Worm (Caenorhabditis elegans) whole organism, early embryonic: ENCODE data around the gene srj-14.

ENCODE experiments used
- B0310.2 ChIP-seq: sonication (generic microtip); optimal IDR thresholded peaks from 2 replicates; lab custom pipeline; 2016; ENCODE audit warnings: mild to moderate bottlenecking, missing genetic modification characterization, missing compliant biosample characterization
- F13C5.2 ChIP-seq: sonication (generic microtip); optimal IDR thresholded peaks from 2 replicates; lab custom pipeline; 2017; ENCODE audit warnings: mild to moderate bottlenecking, missing genetic modification characterization, inconsistent platforms, missing compliant biosample characterization
- aly-1 ChIP-seq: sonication (generic microtip); optimal IDR thresholded peaks from 2 replicates; lab custom pipeline; 2016; ENCODE audit warnings: missing genetic modification characterization, missing compliant biosample characterization
- ama-1 ChIP-seq: fragments of 150-350 bp; optimal IDR thresholded peaks from 2 replicates; lab custom pipeline; 2014
- ceh-13 ChIP-seq: fragments of 200-800 bp; sonication (Bioruptor generic); optimal IDR thresholded peaks from 2 replicates; lab custom pipeline; 2018; ENCODE audit warnings: mild to moderate bottlenecking, missing genetic modification characterization, missing compliant biosample characterization
- ceh-36 ChIP-seq: sonication (generic microtip); optimal IDR thresholded peaks from 2 replicates; lab custom pipeline; 2016; ENCODE audit warnings: missing genetic modification characterization, inconsistent platforms, missing compliant biosample characterization
- ets-7 ChIP-seq: sonication (generic microtip); optimal IDR thresholded peaks from 2 replicates; lab custom pipeline; 2016; ENCODE audit warnings: missing genotype, missing genetic modification characterization, missing compliant biosample characterization
- flt-1 ChIP-seq: fragments of 200-800 bp; sonication (Bioruptor generic); IDR thresholded peaks from 2 replicates; pipeline ENCODE4 v1.3.6; 2022; ENCODE audit warnings: missing genetic modification characterization, missing compliant biosample characterization
- hmbx-1 ChIP-seq: sonication (generic microtip); optimal IDR thresholded peaks from 2 replicates; lab custom pipeline; 2016; ENCODE audit warnings: mild to moderate bottlenecking, missing genetic modification characterization, missing compliant biosample characterization
- hmg-4 ChIP-seq: fragments of 200-800 bp; sonication (Bioruptor generic); optimal IDR thresholded peaks from 2 replicates; lab custom pipeline; 2018; ENCODE audit warnings: mild to moderate bottlenecking, missing genetic modification characterization, missing compliant biosample characterization
- hnd-1 ChIP-seq: sonication (generic microtip); optimal IDR thresholded peaks from 2 replicates; lab custom pipeline; 2016; ENCODE audit warnings: missing genetic modification characterization, missing compliant biosample characterization
- pes-1 ChIP-seq: fragments of 200-800 bp; sonication (Bioruptor generic); IDR thresholded peaks from 2 replicates; pipeline ENCODE4 v1.3.6; 2022; ENCODE audit warnings: missing genetic modification reagents, missing genetic modification characterization, missing compliant biosample characterization
- scrt-1 ChIP-seq: fragments of 200-800 bp; sonication (Bioruptor generic); IDR thresholded peaks from 2 replicates; pipeline ENCODE4 v1.3.6; 2022; ENCODE audit warnings: missing genetic modification characterization, missing compliant biosample characterization
- sea-1 ChIP-seq: fragments of 200-800 bp; sonication (Bioruptor generic); conservative IDR thresholded peaks from 2 replicates; pipeline ENCODE4 v1.3.6; 2022; ENCODE audit warnings: missing genetic modification characterization, missing compliant biosample characterization
- tbx-11 ChIP-seq: fragments of 200-800 bp; sonication (Bioruptor generic); IDR thresholded peaks from 2 replicates; pipeline ENCODE4 v1.3.6; 2022; ENCODE audit warnings: missing genetic modification characterization, missing compliant biosample characterization
- tbx-37 ChIP-seq: fragments of 200-800 bp; sonication (Bioruptor generic); conservative IDR thresholded peaks from 2 replicates; pipeline ENCODE4 v1.3.6; 2022; ENCODE audit warnings: missing genetic modification reagents, missing genetic modification characterization, missing compliant biosample characterization
- tra-4 ChIP-seq: sonication (generic microtip); optimal IDR thresholded peaks from 2 replicates; lab custom pipeline; 2017; ENCODE audit warnings: missing genetic modification characterization, missing compliant biosample characterization

srj-14 gene

DNA sequence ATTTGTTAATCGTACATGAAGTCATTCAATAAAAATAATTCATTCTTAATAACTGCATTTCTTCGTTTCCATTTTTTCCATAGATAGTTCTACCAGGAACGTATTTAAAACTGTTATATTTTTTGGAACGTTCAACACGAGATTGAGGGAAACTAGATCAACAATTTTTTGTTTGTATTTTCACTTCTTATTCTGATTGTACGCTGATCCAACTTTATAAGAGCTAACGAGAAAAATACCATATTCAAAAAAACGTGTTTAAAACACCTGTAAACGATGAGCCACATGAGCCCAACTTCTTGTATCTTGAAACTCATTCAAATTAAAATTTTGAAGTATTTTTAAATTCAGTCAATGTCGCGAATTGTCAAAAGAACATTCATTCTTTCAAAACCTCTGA is 47.1 kb downstream of the srj-14 start:
- TF ChIP-seq sea-1, result no peak
- TF ChIP-seq tbx-37, result no peak
- no peak for TF ChIP-seq flt-1 (GFP tag; lab: Robert Waterston, UW)
- no peak for TF ChIP-seq ets-7 (tag; lab: Kevin White, UChicago)
- TF ChIP-seq scrt-1 (GFP tag; lab: Robert Waterston, UW), result no peak
- TF ChIP-seq F13C5.2 (tag; lab: Kevin White, UChicago), result no peak
- no peak for TF ChIP-seq pes-1 (GFP tag; lab: Robert Waterston, UW)
- TF ChIP-seq tbx-11 (GFP tag; lab: Robert Waterston, UW), result no peak
- no peak for TF ChIP-seq ceh-13 (GFP tag; lab: Kevin White, UChicago)
- no peak for TF ChIP-seq B0310.2 (tag; lab: Kevin White, UChicago)
- no peak for TF ChIP-seq ama-1
- no peak for TF ChIP-seq tra-4 (tag; lab: Kevin White, UChicago)
- TF ChIP-seq aly-1, result no peak
- TF ChIP-seq hmbx-1 (tag; lab: Kevin White, UChicago), result no peak
- TF ChIP-seq ceh-36 (tag; lab: Kevin White, UChicago), result no peak
- no peak for TF ChIP-seq hmg-4 (GFP tag; lab: Kevin White, UChicago)
- TF ChIP-seq hnd-1 (tag; lab: Kevin White, UChicago), result no peak

DNA sequence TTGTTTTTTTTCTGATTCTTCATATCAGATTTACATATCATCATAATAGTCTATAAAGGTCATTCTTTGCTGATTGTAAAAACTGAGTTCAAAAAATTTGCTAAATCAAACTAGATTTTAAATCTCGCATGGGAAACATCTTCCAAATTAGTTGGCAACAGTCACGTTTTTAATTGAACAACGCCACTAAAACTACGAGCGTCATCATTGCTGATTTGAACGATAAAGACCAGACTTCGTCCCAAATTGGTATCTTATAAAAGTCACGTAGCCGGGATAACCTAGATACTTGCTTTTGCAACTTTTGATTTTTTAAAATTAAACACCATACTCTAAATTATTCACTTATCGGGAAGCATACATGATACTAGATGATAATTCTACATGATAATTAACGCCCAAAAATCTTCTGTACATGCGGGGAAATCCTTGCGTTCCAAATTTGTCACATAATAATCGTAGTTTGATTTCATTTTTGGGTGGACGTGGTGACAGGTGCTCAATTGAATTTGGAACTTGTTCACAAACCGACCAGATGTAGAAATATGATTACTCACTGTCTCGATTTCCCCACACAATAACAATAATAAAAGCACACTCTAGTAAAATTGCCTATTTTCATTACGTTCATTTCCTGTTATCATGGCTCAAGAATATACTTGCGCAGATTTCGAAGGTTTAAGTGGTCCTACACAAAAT is 47.7 kb downstream of the srj-14 start, which contains the start of gene srw-67:
srw-67 (plus strand) TSS at position 643 of the 699 bp plus-strand sequence.
- TF ChIP-seq sea-1, result no peak
- TF ChIP-seq tbx-37, result no peak
- no peak for TF ChIP-seq ceh-36 (tag; lab: Kevin White, UChicago)
- no peak for TF ChIP-seq hnd-1 (tag; lab: Kevin White, UChicago)
- no peak for TF ChIP-seq ama-1
- no peak for TF ChIP-seq ceh-13 (GFP tag; lab: Kevin White, UChicago)
- TF ChIP-seq hmg-4 (GFP tag; lab: Kevin White, UChicago), result no peak
- TF ChIP-seq F13C5.2 (tag; lab: Kevin White, UChicago), result no peak
- TF ChIP-seq B0310.2 (tag; lab: Kevin White, UChicago), result no peak
- no peak for TF ChIP-seq flt-1 (GFP tag; lab: Robert Waterston, UW)
- TF ChIP-seq pes-1 (GFP tag; lab: Robert Waterston, UW), result no peak

DNA sequence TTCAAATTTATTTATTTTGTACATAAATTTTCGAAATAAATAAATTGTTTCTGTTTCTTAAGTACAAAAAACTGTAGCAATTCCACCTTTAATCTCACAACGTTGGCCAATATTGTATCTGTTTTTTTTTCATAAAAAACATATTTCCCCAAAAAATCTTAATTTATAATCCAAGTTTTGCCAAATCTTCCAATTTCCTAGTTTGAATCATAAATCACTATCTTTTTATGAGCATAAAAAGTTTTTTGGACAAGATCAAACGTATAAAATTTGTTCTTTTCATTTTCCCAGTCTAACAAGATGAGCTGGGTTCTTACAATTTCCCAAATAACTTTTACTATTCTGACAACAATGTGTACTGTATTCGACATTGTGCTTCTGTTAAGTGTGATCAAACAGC is 50.7 kb downstream of the srj-14 start, which contains the start of gene srxa-4:
srxa-4 (plus strand) TSS at position 301 of the 400 bp plus-strand sequence.
- no peak for TF ChIP-seq aly-1
- TF ChIP-seq tra-4 (tag; lab: Kevin White, UChicago), result no peak
- no peak for TF ChIP-seq B0310.2 (tag; lab: Kevin White, UChicago)
- TF ChIP-seq ama-1, result no peak
- no peak for TF ChIP-seq sea-1
- no peak for TF ChIP-seq ceh-13 (GFP tag; lab: Kevin White, UChicago)
- no peak for TF ChIP-seq hmg-4 (GFP tag; lab: Kevin White, UChicago)
- TF ChIP-seq tbx-11 (GFP tag; lab: Robert Waterston, UW), result no peak
- TF ChIP-seq ets-7 (tag; lab: Kevin White, UChicago), result no peak
- TF ChIP-seq pes-1 (GFP tag; lab: Robert Waterston, UW), result no peak
- TF ChIP-seq flt-1 (GFP tag; lab: Robert Waterston, UW), result no peak
- no peak for TF ChIP-seq tbx-37
- TF ChIP-seq F13C5.2 (tag; lab: Kevin White, UChicago), result no peak
- no peak for TF ChIP-seq hmbx-1 (tag; lab: Kevin White, UChicago)
- TF ChIP-seq hnd-1 (tag; lab: Kevin White, UChicago), result no peak
- no peak for TF ChIP-seq ceh-36 (tag; lab: Kevin White, UChicago)
- no peak for TF ChIP-seq scrt-1 (GFP tag; lab: Robert Waterston, UW)
